Fruit fly (Drosophila melanogaster): ENCODE results near the gene gwl.

Gene gwl

dm6 chr3R:18738086-18738485 is 8.1 kb upstream of the gwl start (continued):
- TF ChIP-seq CG14014 (GFP tag; IDR thresholded peaks at IDR 0.05) (no peak), Dip3 (GFP tag; optimal IDR thresholded peaks at IDR 0.05) (no peak), CG15601 (tag; optimal IDR thresholded peaks at IDR 0.05) (no peak), zfh1 (GFP tag; IDR thresholded peaks at IDR 0.05) (0 out of 3 replicates have a peak, but pooled peaks have one; percentile 25), zfh2 (GFP tag; optimal IDR thresholded peaks at IDR 0.05) (no peak), CG3995 (GFP tag; optimal IDR thresholded peaks at IDR 0.05) (peak; percentile 21), CG2199 (GFP tag; IDR thresholded peaks at IDR 0.05) (0 out of 3 replicates have a peak, but pooled peaks have one; percentile 27), CG1832 (GFP tag; optimal IDR thresholded peaks at IDR 0.05) (no peak), CG3065 (GFP tag; optimal IDR thresholded peaks at IDR 0.05) (no peak), CG1602 (GFP tag; optimal IDR thresholded peaks at IDR 0.05) (no peak), CoRest (tag; optimal IDR thresholded peaks at IDR 0.05) (no peak), CG8388 (GFP tag; optimal IDR thresholded peaks at IDR 0.05) (no peak), CG3281 (GFP tag; optimal IDR thresholded peaks at IDR 0.05) (no peak), Bgb (GFP tag; IDR thresholded peaks at IDR 0.05; ENCODE audit: partially characterized antibody) (peak; percentile 37; the same call in 1 of the 2 replicates), row (GFP tag; IDR thresholded peaks at IDR 0.05) (peak; percentile 53), Med (GFP tag) (peak; percentile 58), tll (GFP tag; optimal IDR thresholded peaks at IDR 0.05) (no peak), Optix (GFP tag; IDR thresholded peaks at IDR 0.05) (no peak), nmo (GFP tag; optimal IDR thresholded peaks at IDR 0.05) (peak; percentile 7), CG34224 (GFP tag; IDR thresholded peaks at IDR 0.05; ENCODE audit: partially characterized antibody) (no peak), tna (GFP tag; IDR thresholded peaks at IDR 0.05; ENCODE audit: partially characterized antibody) (no peak), CG6272 (GFP tag; IDR thresholded peaks at IDR 0.05) (no peak), Hand (GFP tag; optimal IDR thresholded peaks at IDR 0.05) (no peak), grau (tag; optimal IDR thresholded peaks at IDR 0.05) (no peak), CG14860 (GFP tag; IDR thresholded peaks at IDR 0.05; ENCODE audit: partially characterized antibody) (0 out of 3 replicates have a peak, but pooled peaks have one; percentile 39), slbo (GFP tag; IDR thresholded peaks at IDR 0.05) (peak; percentile 41; the same call in 1 of the 2 replicates), Lpt (GFP tag; optimal IDR thresholded peaks at IDR 0.05) (no peak), tx (GFP tag; optimal IDR thresholded peaks at IDR 0.05) (no peak), CG11695 (GFP tag; IDR thresholded peaks at IDR 0.05) (peak; percentile 31; the same call in 1 of the 3 replicates), Spps (tag; optimal IDR thresholded peaks at IDR 0.05) (no peak), Doc3 (GFP tag; IDR thresholded peaks at IDR 0.05; ENCODE audit: partially characterized antibody) (no peak), grn (GFP tag; optimal IDR thresholded peaks at IDR 0.05) (peak; percentile 32), tgo (GFP tag; IDR thresholded peaks at IDR 0.05) (no peak), onecut (GFP tag; IDR thresholded peaks at IDR 0.05) (no peak), CG12155 (GFP tag; optimal IDR thresholded peaks at IDR 0.05) (no peak), CG14441 (GFP tag; IDR thresholded peaks at IDR 0.05) (peak; percentile 17; the same call in 1 of the 2 replicates), CG13624 (GFP tag; optimal IDR thresholded peaks at IDR 0.05) (peak; percentile 6), H15 (GFP tag; IDR thresholded peaks at IDR 0.05) (peak; percentile 34; the same call in 1 of the 3 replicates), Atf6 (GFP tag; IDR thresholded peaks at IDR 0.05) (0 out of 2 replicates have a peak, but pooled peaks have one; percentile 15), CG6854 (GFP tag; optimal IDR thresholded peaks at IDR 0.05) (no peak), Fer1 (GFP tag; optimal IDR thresholded peaks at IDR 0.05) (no peak), lmd (GFP tag; IDR thresholded peaks at IDR 0.05) (no peak), Dll (GFP tag; IDR thresholded peaks at IDR 0.05; ENCODE audit: partially characterized antibody) (peak; percentile 15; the same call in 1 of the 4 replicates), dmrt11E (tag; optimal IDR thresholded peaks at IDR 0.05) (no peak), CG15696 (tag; optimal IDR thresholded peaks at IDR 0.05) (peak; percentile 22), CG12391 (tag; optimal IDR thresholded peaks at IDR 0.05) (no peak), CG13894 (tag; optimal IDR thresholded peaks at IDR 0.05) (no peak), pita (GFP tag; optimal IDR thresholded peaks at IDR 0.05) (peak; percentile 21), Atf3 (GFP tag; optimal IDR thresholded peaks at IDR 0.05) (peak; percentile 24), Neu2 (GFP tag; optimal IDR thresholded peaks at IDR 0.05; ENCODE audit: borderline replicate concordance) (peak; percentile 92)
